Fruit fly (Drosophila melanogaster): ENCODE results near the gene CG1792.

Gene CG1792

DNA sequence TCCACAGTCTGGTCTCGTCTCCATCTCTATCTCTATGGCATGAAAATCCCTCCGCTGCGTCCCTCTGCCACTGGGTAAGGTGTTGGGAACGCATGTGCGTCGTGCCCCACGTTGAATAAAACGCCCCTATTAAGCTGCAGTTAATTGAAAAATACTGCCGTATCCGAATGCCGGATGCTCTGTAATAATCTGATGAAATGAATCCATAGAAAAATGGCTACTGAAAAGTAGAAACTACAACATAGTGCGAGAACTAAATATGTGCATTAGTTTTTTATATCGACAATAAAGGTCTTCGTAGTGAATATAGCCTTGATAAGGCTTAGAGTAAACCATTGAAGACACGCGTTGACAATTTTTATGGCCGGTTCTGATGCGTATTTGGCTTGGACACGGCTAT, 49.4 kb upstream of the CG1792 start (continued):
- TF ChIP-seq dm (GFP tag; optimal IDR thresholded peaks at IDR 0.05) (no peak), CG18599 (GFP tag; optimal IDR thresholded peaks at IDR 0.05) (no peak), vfl (GFP tag; optimal IDR thresholded peaks at IDR 0.05) (no peak), zen2 (GFP tag; IDR thresholded peaks at IDR 0.05; ENCODE audit: partially characterized antibody) (no peak), CG9437 (GFP tag; optimal IDR thresholded peaks at IDR 0.05) (no peak), HLHmδ (GFP tag; optimal IDR thresholded peaks at IDR 0.05) (no peak), HHEX (GFP tag; optimal IDR thresholded peaks at IDR 0.05) (peak; percentile 9), lbe (GFP tag; optimal IDR thresholded peaks at IDR 0.05) (no peak), pzg (GFP tag; optimal IDR thresholded peaks at IDR 0.05) (no peak), CG7963 (GFP tag; IDR thresholded peaks at IDR 0.05; ENCODE audit: partially characterized antibody) (no peak), Hmx (GFP tag; optimal IDR thresholded peaks at IDR 0.05) (no peak), CG3065 (GFP tag; optimal IDR thresholded peaks at IDR 0.05) (no peak), Dip3 (GFP tag; optimal IDR thresholded peaks at IDR 0.05) (no peak), Dip2 (GFP tag; IDR thresholded peaks at IDR 0.05) (no peak), chif (GFP tag; optimal IDR thresholded peaks at IDR 0.05) (peak; percentile 46 to 60), repo (GFP tag; optimal IDR thresholded peaks at IDR 0.05) (no peak), Lim3 (GFP tag; IDR thresholded peaks at IDR 0.05) (no peak), gro (GFP tag; optimal IDR thresholded peaks at IDR 0.05) (no peak), CG4404 (GFP tag; IDR thresholded peaks at IDR 0.05) (no peak; the same call in 1 of the 2 replicates), phol (tag; optimal IDR thresholded peaks at IDR 0.05) (peak; percentile 68), Max (GFP tag; optimal IDR thresholded peaks at IDR 0.05) (no peak), Mes4 (GFP tag; optimal IDR thresholded peaks at IDR 0.05) (no peak), CG14860 (GFP tag; IDR thresholded peaks at IDR 0.05; ENCODE audit: partially characterized antibody) (no peak), sens (GFP tag) (no peak), CG32772 (GFP tag; IDR thresholded peaks at IDR 0.05) (peak; percentile 47; the same call in 1 of the 2 replicates), Fer1 (GFP tag; optimal IDR thresholded peaks at IDR 0.05) (no peak), HmgD (GFP tag; optimal IDR thresholded peaks at IDR 0.05) (no peak), Sox102F (GFP tag; optimal IDR thresholded peaks at IDR 0.05) (peak; percentile 52), CG13287 (GFP tag; IDR thresholded peaks at IDR 0.05; ENCODE audit: partially characterized antibody) (no peak), nau (GFP tag; optimal IDR thresholded peaks at IDR 0.05) (no peak), CG3995 (GFP tag; optimal IDR thresholded peaks at IDR 0.05) (no peak), CG12236 (GFP tag; optimal IDR thresholded peaks at IDR 0.05) (no peak), Dek (tag; optimal IDR thresholded peaks at IDR 0.05) (no peak), CG3281 (GFP tag; optimal IDR thresholded peaks at IDR 0.05) (no peak), Kr (GFP tag; optimal IDR thresholded peaks at IDR 0.05) (no peak), gcm (GFP tag; optimal IDR thresholded peaks at IDR 0.05) (peak; percentile 43), Trl (optimal IDR thresholded peaks at IDR 0.05) (no peak), Trl (GFP tag; optimal IDR thresholded peaks at IDR 0.05) (peak; percentile 15), HmgZ (tag; optimal IDR thresholded peaks at IDR 0.05) (no peak), CG7357 (GFP tag; IDR thresholded peaks at IDR 0.05) (peak; percentile 10; the same call in 1 of the 3 replicates), CG3726 (GFP tag; IDR thresholded peaks at IDR 0.05) (peak; percentile 9; the same call in 1 of the 3 replicates), peb (GFP tag; IDR thresholded peaks at IDR 0.05) (peak; percentile 49), CG18262 (tag; optimal IDR thresholded peaks at IDR 0.05) (peak; percentile 70), CG17328 (GFP tag; IDR thresholded peaks at IDR 0.05) (peak; percentile 68), gt (GFP tag; IDR thresholded peaks at IDR 0.05) (no peak), CG7839 (tag; optimal IDR thresholded peaks at IDR 0.05) (peak; percentile 72), her (GFP tag; optimal IDR thresholded peaks at IDR 0.05) (no peak), Vsx1 (GFP tag; optimal IDR thresholded peaks at IDR 0.05) (no peak), CG30020 (tag; optimal IDR thresholded peaks at IDR 0.05) (no peak), ham (GFP tag; IDR thresholded peaks at IDR 0.05) (no peak), jumu (GFP tag; optimal IDR thresholded peaks at IDR 0.05) (no peak), E2f1 (GFP tag; IDR thresholded peaks at IDR 0.05) (peak; percentile 38; the same call in 1 of the 2 replicates)

Data from whole organism, embryonic.